Fruit fly (Drosophila melanogaster): ENCODE data around the gene SelR.
A peak's percentile ranks its signal among the peaks of the same experiment; 100 is the strongest.

SelR gene

dm6 chr3R:10849515-10849973 is 18.9 kb downstream of the SelR start, which contains the start of gene CG42394 (continued):
- TF ChIP-seq CG15514 (GFP tag; optimal IDR thresholded peaks at IDR 0.05): peak; percentile 89
- peak; percentile 19 for TF ChIP-seq Sry-δ (GFP tag; optimal IDR thresholded peaks at IDR 0.05)
- TF ChIP-seq sima (GFP tag; optimal IDR thresholded peaks at IDR 0.05): no peak
- TF ChIP-seq sisA (GFP tag; IDR thresholded peaks at IDR 0.05): peak; percentile 89
- peak in 1 of 2 experiments; percentile 67 for TF ChIP-seq eve (GFP tag; optimal IDR thresholded peaks at IDR 0.05)
- TF ChIP-seq Jarid2 (GFP tag; optimal IDR thresholded peaks at IDR 0.05): peak; percentile 83
- TF ChIP-seq toy (GFP tag; IDR thresholded peaks at IDR 0.05): peak; percentile 87
- TF ChIP-seq B-H2 (GFP tag; optimal IDR thresholded peaks at IDR 0.05): no peak
- TF ChIP-seq Xrp1 (GFP tag; IDR thresholded peaks at IDR 0.05): peak; percentile 98
- peak; percentile 8; the same call in 1 of the 3 replicates for TF ChIP-seq CG11560 (tag; IDR thresholded peaks at IDR 0.05)
- TF ChIP-seq Ets65A (GFP tag): peak; percentile 65
- TF ChIP-seq nom (GFP tag; optimal IDR thresholded peaks at IDR 0.05): peak; percentile 78
- TF ChIP-seq CG3407 (GFP tag; optimal IDR thresholded peaks at IDR 0.05): peak; percentile 91
- peak; percentile 89 for TF ChIP-seq CG32767 (GFP tag; IDR thresholded peaks at IDR 0.05)
- peak; percentile 78 for TF ChIP-seq CG3838 (GFP tag; optimal IDR thresholded peaks at IDR 0.05)
- no peak for TF ChIP-seq Doc2 (GFP tag; IDR thresholded peaks at IDR 0.05)
- TF ChIP-seq CG10565 (GFP tag; optimal IDR thresholded peaks at IDR 0.05): peak; percentile 82
- peak; percentile 97 for TF ChIP-seq CG14710 (tag; optimal IDR thresholded peaks at IDR 0.05)
- TF ChIP-seq CG5245 (GFP tag; optimal IDR thresholded peaks at IDR 0.05): peak; percentile 86
- peak; percentile 89 for TF ChIP-seq kah (GFP tag; optimal IDR thresholded peaks at IDR 0.05)
- TF ChIP-seq Sin3A (optimal IDR thresholded peaks at IDR 0.05): no peak
- 0 out of 2 replicates have a peak, but pooled peaks have one; percentile 37 for TF ChIP-seq bbx (GFP tag; IDR thresholded peaks at IDR 0.05; ENCODE audit: partially characterized antibody)
- no peak for TF ChIP-seq klu (GFP tag; IDR thresholded peaks at IDR 0.05)
- peak; percentile 88 for TF ChIP-seq Med (GFP tag)
- TF ChIP-seq CG7271 (tag; optimal IDR thresholded peaks at IDR 0.05): peak; percentile 96
- peak; percentile 90 for TF ChIP-seq CG10366 (GFP tag; IDR thresholded peaks at IDR 0.05)
- no peak for TF ChIP-seq tna (GFP tag; IDR thresholded peaks at IDR 0.05; ENCODE audit: partially characterized antibody)
- peak; percentile 55 for TF ChIP-seq CG11398 (GFP tag; optimal IDR thresholded peaks at IDR 0.05)
- peak; percentile 94 for TF ChIP-seq CG15696 (tag; optimal IDR thresholded peaks at IDR 0.05)
- peak; percentile 44 for TF ChIP-seq Antp (GFP tag; optimal IDR thresholded peaks at IDR 0.05)
- TF ChIP-seq dimm (GFP tag; IDR thresholded peaks at IDR 0.05): peak; percentile 72; the same call in 1 of the 2 replicates
- TF ChIP-seq CG18599 (GFP tag; optimal IDR thresholded peaks at IDR 0.05): peak; percentile 98
- no peak for TF ChIP-seq zen2 (GFP tag; IDR thresholded peaks at IDR 0.05; ENCODE audit: partially characterized antibody)
- no peak for TF ChIP-seq pan (optimal IDR thresholded peaks at IDR 0.05)
- TF ChIP-seq pan (GFP tag; optimal IDR thresholded peaks at IDR 0.05 in 1 of 2, IDR thresholded peaks at IDR 0.05 in 1 of 2): peak in 1 of 2 experiments; percentile 93
- TF ChIP-seq CG14050 (GFP tag; IDR thresholded peaks at IDR 0.05): peak; percentile 92
- peak; percentile 89 for TF ChIP-seq CG10462 (GFP tag; optimal IDR thresholded peaks at IDR 0.05)
- TF ChIP-seq CTCF (GFP tag; optimal IDR thresholded peaks at IDR 0.05): peak; percentile 67
- peak; percentile 97 for TF ChIP-seq sens (GFP tag)
- TF ChIP-seq CG7556 (GFP tag; optimal IDR thresholded peaks at IDR 0.05): peak; percentile 97
- peak; percentile 93 for TF ChIP-seq CG7987 (GFP tag; optimal IDR thresholded peaks at IDR 0.05)
- TF ChIP-seq Atf-2 (GFP tag; optimal IDR thresholded peaks at IDR 0.05): peak; percentile 58
- peak; percentile 90 for TF ChIP-seq CG11247 (GFP tag; IDR thresholded peaks at IDR 0.05)
- peak; percentile 93 for TF ChIP-seq CG10959 (GFP tag; IDR thresholded peaks at IDR 0.05)
- no peak for TF ChIP-seq BEAF-32 (GFP tag; optimal IDR thresholded peaks at IDR 0.05)
- TF ChIP-seq CG33557 (GFP tag; optimal IDR thresholded peaks at IDR 0.05): peak; percentile 89
- peak; percentile 43 for TF ChIP-seq CG12744 (GFP tag; optimal IDR thresholded peaks at IDR 0.05)
- peak; percentile 83 for TF ChIP-seq CG9817 (tag; optimal IDR thresholded peaks at IDR 0.05)
- TF ChIP-seq sc (optimal IDR thresholded peaks at IDR 0.05): no peak
- TF ChIP-seq sc (GFP tag; optimal IDR thresholded peaks at IDR 0.05): peak; percentile 94
- TF ChIP-seq scrt (GFP tag; optimal IDR thresholded peaks at IDR 0.05): peak; percentile 90
- peak; percentile 90 for TF ChIP-seq Aef1 (GFP tag; IDR thresholded peaks at IDR 0.05)

Measured in whole organism, embryonic.